Worm (Caenorhabditis elegans) whole organism, L1 larva: ENCODE data around the gene ZC477.4.

Source experiments
- C16A3.4 ChIP-seq: fragments of 150-350 bp; optimal IDR thresholded peaks from 2 replicates; lab custom pipeline; 2014; ENCODE audit warnings: missing biosample characterization, missing genetic modification characterization
- Y116A8C.19 ChIP-seq: sonication (generic microtip); optimal IDR thresholded peaks from 2 replicates; lab custom pipeline; 2016; ENCODE audit warnings: missing compliant biosample characterization, missing genetic modification characterization, borderline replicate concordance
- blmp-1 ChIP-seq: fragments of 150-350 bp; optimal IDR thresholded peaks from 2 replicates; lab custom pipeline; 2014; ENCODE audit warnings: missing biosample characterization, missing genetic modification characterization
- ceh-8 ChIP-seq: fragments of 200-800 bp; sonication (Bioruptor generic); optimal IDR thresholded peaks from 2 replicates; lab custom pipeline; 2018; ENCODE audit warnings: mild to moderate bottlenecking, missing genetic modification characterization, moderate library complexity, missing compliant biosample characterization
- ceh-82 ChIP-seq, 3 experiments: fragments of 150-350 bp in 1 of 3; sonication (generic microtip) in 2 of 3; optimal IDR thresholded peaks; 2 replicates each; lab custom pipeline; 2014 to 2017; ENCODE audit warnings: missing biosample characterization in 3 of 3, missing genetic modification characterization in 3 of 3
- ceh-88 ChIP-seq: fragments of 200-800 bp; sonication (Bioruptor generic); IDR thresholded peaks from 2 replicates; pipeline ENCODE4 v1.3.6; 2022; ENCODE audit warnings: missing genetic modification characterization, missing compliant biosample characterization
- ceh-90 ChIP-seq: sonication (generic microtip); optimal IDR thresholded peaks from 2 replicates; lab custom pipeline; 2016; ENCODE audit warnings: missing genetic modification characterization, missing compliant biosample characterization
- ces-1 ChIP-seq: fragments of 150-350 bp; optimal IDR thresholded peaks from 2 replicates; lab custom pipeline; 2014; ENCODE audit warnings: missing biosample characterization, missing genetic modification reagents, missing genetic modification characterization
- dpl-1 ChIP-seq, 3 experiments: fragments of 150-350 bp in 2 of 3; sonication (generic microtip) in 1 of 3; optimal IDR thresholded peaks; 2 replicates each; lab custom pipeline; 2014 to 2017; ENCODE audit warnings: missing biosample characterization in 3 of 3, missing genetic modification characterization in 3 of 3, missing genetic modification reagents in 3 of 3
- efl-1 ChIP-seq, 4 experiments: fragments of 150-350 bp; optimal IDR thresholded peaks in 3 of 4; peaks in 1 of 4; 1 replicate in 1 of 4; 2 replicates in 3 of 4; lab custom pipeline; 2014; ENCODE audit warnings: missing biosample characterization in 2 of 4, missing genetic modification characterization in 2 of 4, missing genetic modification reagents in 2 of 4
- efl-3 ChIP-seq: fragments of 200-800 bp; sonication (Bioruptor generic); optimal IDR thresholded peaks from 2 replicates; lab custom pipeline; 2018; ENCODE audit warnings: mild to moderate bottlenecking, missing genetic modification characterization, missing compliant biosample characterization
- egl-13 ChIP-seq: sonication (generic microtip); optimal IDR thresholded peaks from 2 replicates; lab custom pipeline; 2016; ENCODE audit warnings: missing genotype, missing genetic modification reagents, missing genetic modification characterization, missing compliant biosample characterization
- egl-27 ChIP-seq, 2 experiments: fragments of 150-350 bp in 1 of 2; sonication (generic microtip); optimal IDR thresholded peaks; 3 replicates each; lab custom pipeline; 2017 to 2018; ENCODE audit warnings: missing biosample characterization in 2 of 2, missing genetic modification characterization in 2 of 2, missing genetic modification reagents in 2 of 2
- fkh-10 ChIP-seq: sonication (generic microtip); optimal IDR thresholded peaks from 2 replicates; lab custom pipeline; 2017; ENCODE audit warnings: missing biosample characterization, missing genetic modification reagents, missing genetic modification characterization
- fkh-4 ChIP-seq: sonication (generic microtip); optimal IDR thresholded peaks from 2 replicates; lab custom pipeline; 2016; ENCODE audit warnings: missing compliant biosample characterization, missing genetic modification characterization, borderline replicate concordance
- hlh-17 ChIP-seq: fragments of 200-800 bp; sonication (Bioruptor generic); optimal IDR thresholded peaks from 2 replicates; lab custom pipeline; 2018; ENCODE audit warnings: missing genetic modification characterization, mild to moderate bottlenecking, missing compliant biosample characterization, moderate library complexity, borderline replicate concordance
- hlh-4 ChIP-seq: sonication (generic microtip); optimal IDR thresholded peaks from 2 replicates; lab custom pipeline; 2016; ENCODE audit warnings: mild to moderate bottlenecking, missing genetic modification characterization, missing compliant biosample characterization
- hpl-2 ChIP-seq: fragments of 150-350 bp; optimal IDR thresholded peaks from 2 replicates; lab custom pipeline; 2014; ENCODE audit warnings: missing biosample characterization, missing genetic modification reagents, missing genetic modification characterization
- irx-1 ChIP-seq: sonication (generic microtip); optimal IDR thresholded peaks from 2 replicates; lab custom pipeline; 2016; ENCODE audit warnings: missing genetic modification characterization, missing compliant biosample characterization
- isw-1 ChIP-seq: fragments of 200-800 bp; sonication (Bioruptor generic); IDR thresholded peaks from 2 replicates; pipeline ENCODE4 v1.3.6; 2022; ENCODE audit warnings: missing genetic modification characterization, missing compliant biosample characterization
- lin-14 ChIP-seq: fragments of 200-800 bp; sonication (Bioruptor generic); optimal IDR thresholded peaks from 2 replicates; lab custom pipeline; 2018; ENCODE audit warnings: mild to moderate bottlenecking, missing genetic modification characterization, moderate library complexity, missing compliant biosample characterization
- lir-3 ChIP-seq: sonication (generic microtip); optimal IDR thresholded peaks from 2 replicates; lab custom pipeline; 2016; ENCODE audit warnings: mild to moderate bottlenecking, missing genetic modification characterization, moderate library complexity, missing compliant biosample characterization; ENCODE audit not compliant: poor library complexity
- lsy-2 ChIP-seq, 2 experiments: fragments of 150-350 bp; optimal IDR thresholded peaks; 2 replicates each; lab custom pipeline; 2014; ENCODE audit warnings: missing biosample characterization in 2 of 2, missing genetic modification characterization in 2 of 2
- mdl-1 ChIP-seq, 2 experiments: fragments of 150-350 bp; optimal IDR thresholded peaks; 2 replicates each; lab custom pipeline; 2014 to 2017; ENCODE audit warnings: missing biosample characterization in 2 of 2, missing genetic modification characterization in 2 of 2, inconsistent platforms in 1 of 2
- mef-2 ChIP-seq: fragments of 150-350 bp; optimal IDR thresholded peaks from 2 replicates; lab custom pipeline; 2014; ENCODE audit warnings: missing biosample characterization, missing genetic modification characterization
- mep-1 ChIP-seq: fragments of 150-350 bp; optimal IDR thresholded peaks from 2 replicates; lab custom pipeline; 2014; ENCODE audit warnings: missing biosample characterization, missing genetic modification characterization
- nhr-11 ChIP-seq: fragments of 150-350 bp; optimal IDR thresholded peaks from 2 replicates; lab custom pipeline; 2014; ENCODE audit warnings: missing biosample characterization, missing genetic modification characterization
- nhr-12 ChIP-seq: sonication (generic microtip); optimal IDR thresholded peaks from 2 replicates; lab custom pipeline; 2017; ENCODE audit warnings: missing biosample characterization, missing genetic modification characterization
- nhr-19 ChIP-seq: fragments of 200-800 bp; sonication (Bioruptor generic); conservative IDR thresholded peaks from 2 replicates; pipeline ENCODE4 v1.3.6; 2022; ENCODE audit warnings: missing genetic modification characterization, missing compliant biosample characterization
- nhr-20 ChIP-seq: sonication (generic microtip); optimal IDR thresholded peaks from 2 replicates; lab custom pipeline; 2016; ENCODE audit warnings: mild to moderate bottlenecking, missing genetic modification characterization, missing compliant biosample characterization
- nhr-71 ChIP-seq: sonication (generic microtip); optimal IDR thresholded peaks from 2 replicates; lab custom pipeline; 2016; ENCODE audit warnings: mild to moderate bottlenecking, missing genetic modification characterization, moderate library complexity, missing compliant biosample characterization
- nhr-76 ChIP-seq: sonication (generic microtip); optimal IDR thresholded peaks from 2 replicates; lab custom pipeline; 2017; ENCODE audit warnings: missing biosample characterization, missing genetic modification characterization
- nhr-85 ChIP-seq: sonication (generic microtip); peaks from one replicate; lab custom pipeline; 2016; ENCODE audit warnings: missing genetic modification characterization, inconsistent platforms, missing compliant biosample characterization
- nhr-90 ChIP-seq: sonication (generic microtip); optimal IDR thresholded peaks from 2 replicates; lab custom pipeline; 2016; ENCODE audit warnings: mild to moderate bottlenecking, missing genetic modification characterization, missing compliant biosample characterization; ENCODE audit not compliant: poor library complexity
- pqm-1 ChIP-seq: sonication (generic microtip); optimal IDR thresholded peaks from 3 replicates; lab custom pipeline; 2017; ENCODE audit warnings: missing biosample characterization, missing genetic modification characterization
- snpc-4 ChIP-seq: fragments of 150-350 bp; optimal IDR thresholded peaks from 2 replicates; lab custom pipeline; 2014; ENCODE audit warnings: missing biosample characterization, missing genetic modification characterization
- sox-4 ChIP-seq: sonication (generic microtip); optimal IDR thresholded peaks from 2 replicates; lab custom pipeline; 2016; ENCODE audit warnings: missing genetic modification characterization, missing compliant biosample characterization
- swsn-7 ChIP-seq: sonication (generic microtip); optimal IDR thresholded peaks from 2 replicates; lab custom pipeline; 2016; ENCODE audit warnings: missing genetic modification characterization, missing compliant biosample characterization
- unc-62 ChIP-seq: fragments of 150-350 bp; optimal IDR thresholded peaks from 2 replicates; lab custom pipeline; 2014; ENCODE audit warnings: missing biosample characterization, missing genetic modification reagents, missing genetic modification characterization
- unc-86 ChIP-seq: sonication (generic microtip); optimal IDR thresholded peaks from 2 replicates; lab custom pipeline; 2016; ENCODE audit warnings: missing genetic modification characterization, missing compliant biosample characterization
- unc-98 ChIP-seq: fragments of 200-800 bp; sonication (Bioruptor generic); IDR thresholded peaks from 2 replicates; pipeline ENCODE4 v1.3.6; 2022; ENCODE audit warnings: missing genetic modification characterization, missing compliant biosample characterization
- vab-15 ChIP-seq: sonication (generic microtip); optimal IDR thresholded peaks from 2 replicates; lab custom pipeline; 2017; ENCODE audit warnings: missing genotype, mild to moderate bottlenecking, missing genetic modification characterization, missing compliant biosample characterization
- xbp-1 ChIP-seq: sonication (generic microtip); optimal IDR thresholded peaks from 2 replicates; lab custom pipeline; 2016; ENCODE audit warnings: missing genetic modification characterization, missing compliant biosample characterization
- zip-4 ChIP-seq: fragments of 200-800 bp; sonication (Bioruptor generic); optimal IDR thresholded peaks from 2 replicates; lab custom pipeline; 2018; ENCODE audit warnings: mild to moderate bottlenecking, missing genetic modification characterization, moderate library complexity, missing compliant biosample characterization

ZC477.4 gene

ce11 chrIV:7144670-7145257 is 46.2 kb upstream of the ZC477.4 start, which contains the start of gene hecd-1 (continued):
- TF ChIP-seq efl-1 (optimal IDR thresholded peaks at IDR 0.05; lab: Kevin White, UChicago), result peak in 1 of 2 experiments; percentile 29
- TF ChIP-seq efl-1 (GFP tag; optimal IDR thresholded peaks at IDR 0.05 in 1 of 2; lab: Kevin White, UChicago), result peak; percentile 32 to 83
- TF ChIP-seq egl-27 (tag; optimal IDR thresholded peaks at IDR 0.05; lab: Kevin White, UChicago), result no peak
- TF ChIP-seq unc-62 (GFP tag; lab: Kevin White, UChicago), result no peak
- no peak for TF ChIP-seq zip-4
- no peak for TF ChIP-seq irx-1 (tag; lab: Kevin White, UChicago)
- TF ChIP-seq lir-3 (tag; lab: Kevin White, UChicago), result no peak
- peak in 1 of 3 experiments; percentile 29 for TF ChIP-seq ceh-82 (tag; optimal IDR thresholded peaks at IDR 0.05; lab: Kevin White, UChicago)
- no peak for TF ChIP-seq nhr-12 (tag; lab: Kevin White, UChicago)
- no peak for TF ChIP-seq nhr-11
- TF ChIP-seq fkh-4 (tag; lab: Kevin White, UChicago), result no peak
- TF ChIP-seq mep-1 (tag; lab: Kevin White, UChicago), result no peak
- TF ChIP-seq isw-1 (GFP tag; lab: Robert Waterston, UW), result no peak
- no peak for TF ChIP-seq ceh-88 (GFP tag; lab: Robert Waterston, UW)
- TF ChIP-seq pqm-1 (tag; lab: Kevin White, UChicago), result no peak
- TF ChIP-seq hlh-17 (GFP tag; lab: Kevin White, UChicago), result no peak
- no peak for TF ChIP-seq ces-1 (GFP tag; lab: Kevin White, UChicago)
- TF ChIP-seq ceh-90 (tag; lab: Kevin White, UChicago), result no peak
- peak in 1 of 2 experiments; percentile 46 for TF ChIP-seq mdl-1 (tag; optimal IDR thresholded peaks at IDR 0.05; lab: Kevin White, UChicago)
- TF ChIP-seq lsy-2 (tag; optimal IDR thresholded peaks at IDR 0.05; lab: Kevin White, UChicago), result peak in 1 of 2 experiments; percentile 49
- TF ChIP-seq lin-14, result peak; percentile 76
- TF ChIP-seq hlh-4 (tag; lab: Kevin White, UChicago), result no peak
- TF ChIP-seq nhr-85 (tag; lab: Kevin White, UChicago), result no peak

- TF ChIP-seq unc-86 (tag; lab: Kevin White, UChicago) (no peak), nhr-71 (tag; lab: Kevin White, UChicago) (no peak), nhr-20 (no peak), C16A3.4 (no peak), swsn-7 (no peak), nhr-19 (no peak), mef-2 (tag; lab: Kevin White, UChicago) (no peak), vab-15 (tag; lab: Kevin White, UChicago) (no peak), ceh-8 (no peak), unc-62 (GFP tag; lab: Kevin White, UChicago) (no peak), snpc-4 (tag; lab: Kevin White, UChicago) (no peak), irx-1 (tag; lab: Kevin White, UChicago) (no peak)
- TF ChIP-seq, all 84 proteins: peak for 0
Observed at ce11 chrIV:7139143-7139542, 40.6 kb upstream of the ZC477.4 start.

ce11 chrIV:7133983-7134382 is 35.4 kb upstream of the ZC477.4 start, which contains the start of gene mutd-1:
Gene mutd-1, minus strand, starts transcription at chrIV:7134083.
- TF ChIP-seq egl-13 (tag; lab: Kevin White, UChicago), result no peak
- no peak for TF ChIP-seq vab-15 (tag; lab: Kevin White, UChicago)
- no peak for TF ChIP-seq efl-3
- TF ChIP-seq unc-98 (GFP tag; lab: Robert Waterston, UW), result no peak
- no peak for TF ChIP-seq dpl-1 (GFP tag; optimal IDR thresholded peaks at IDR 0.05; lab: Kevin White, UChicago)
- TF ChIP-seq nhr-90 (tag; lab: Kevin White, UChicago), result no peak
- TF ChIP-seq fkh-10 (GFP tag; lab: Kevin White, UChicago), result no peak
- TF ChIP-seq blmp-1 (tag; lab: Kevin White, UChicago), result no peak
- TF ChIP-seq nhr-20, result no peak
- TF ChIP-seq hpl-2 (GFP tag; lab: Kevin White, UChicago), result no peak
- no peak for TF ChIP-seq nhr-76 (tag; lab: Kevin White, UChicago)
- no peak for TF ChIP-seq Y116A8C.19 (tag; lab: Kevin White, UChicago)
- TF ChIP-seq ceh-90 (tag; lab: Kevin White, UChicago), result no peak
- no peak for TF ChIP-seq isw-1 (GFP tag; lab: Robert Waterston, UW)
- no peak for TF ChIP-seq sox-4 (tag; lab: Kevin White, UChicago)
- TF ChIP-seq xbp-1 (tag; lab: Kevin White, UChicago), result no peak
